Fruit fly (Drosophila melanogaster) whole organism, embryonic: ENCODE measurements around the gene Mul1.

ENCODE experiments used
- Atf3 ChIP-seq: fragments of 200-800 bp; sonication (Bioruptor generic); optimal IDR thresholded peaks from 3 replicates; lab custom pipeline; 2016; ENCODE audit warnings: missing biosample characterization, missing genetic modification characterization
- C15 ChIP-seq: fragments of 200-800 bp; sonication (Bioruptor generic); IDR thresholded peaks from 3 replicates; pipeline ENCODE4 v1.3.6; 2022; ENCODE audit warnings: missing biosample characterization, missing genetic modification characterization
- CG10462 ChIP-seq: fragments of 200-800 bp; sonication (Bioruptor generic); optimal IDR thresholded peaks from 2 replicates; lab custom pipeline; 2016; ENCODE audit warnings: missing biosample characterization, missing genetic modification characterization
- CG10543 ChIP-seq: fragments of 200-800 bp; sonication (Bioruptor generic); optimal IDR thresholded peaks from 3 replicates; lab custom pipeline; 2017; ENCODE audit warnings: missing biosample characterization, mild to moderate bottlenecking, missing genetic modification characterization, moderate library complexity
- CG11695 ChIP-seq: fragments of 200-800 bp; sonication (Bioruptor generic); IDR thresholded peaks from 3 replicates; pipeline ENCODE4 v1.3.6; 2022; ENCODE audit warnings: missing biosample characterization, missing genetic modification characterization
- CG12236 ChIP-seq: fragments of 200-800 bp; sonication (Bioruptor generic); optimal IDR thresholded peaks from 2 replicates; lab custom pipeline; 2016; ENCODE audit warnings: missing biosample characterization, missing genetic modification characterization
- CG17186 ChIP-seq: fragments of 200-800 bp; sonication (Bioruptor generic); optimal IDR thresholded peaks from 3 replicates; lab custom pipeline; 2017; ENCODE audit warnings: missing biosample characterization, missing genetic modification reagents, missing genetic modification characterization
- CG17802 ChIP-seq: fragments of 200-800 bp; sonication (Bioruptor generic); optimal IDR thresholded peaks from 2 replicates; lab custom pipeline; 2018; ENCODE audit warnings: missing biosample characterization, mild to moderate bottlenecking, missing genetic modification characterization, moderate library complexity
- CG2678 ChIP-seq: fragments of 200-800 bp; sonication (Bioruptor generic); optimal IDR thresholded peaks from 3 replicates; lab custom pipeline; 2019; ENCODE audit warnings: missing biosample characterization, mild to moderate bottlenecking, missing genetic modification characterization, moderate library complexity
- CG3163 ChIP-seq: fragments of 200-800 bp; sonication (Bioruptor generic); optimal IDR thresholded peaks from 3 replicates; lab custom pipeline; 2016; ENCODE audit warnings: missing biosample characterization, missing genetic modification characterization
- CG3726 ChIP-seq: fragments of 200-800 bp; sonication (Bioruptor generic); IDR thresholded peaks from 3 replicates; pipeline ENCODE4, ENCODE4 v1.3.6; 2022; ENCODE audit warnings: missing biosample characterization, missing genetic modification characterization
- CG3995 ChIP-seq: fragments of 200-800 bp; sonication (Bioruptor generic); optimal IDR thresholded peaks from 3 replicates; lab custom pipeline; 2016; ENCODE audit warnings: missing biosample characterization, missing genetic modification characterization
- CG4328 ChIP-seq: fragments of 200-800 bp; sonication (Bioruptor generic); optimal IDR thresholded peaks from 3 replicates; lab custom pipeline; 2017; ENCODE audit warnings: missing biosample characterization, missing genetic modification reagents, missing genetic modification characterization
- CG4404 ChIP-seq: fragments of 200-800 bp; sonication (Bioruptor generic); IDR thresholded peaks from 2 replicates; pipeline ENCODE4 v1.3.6; 2022; ENCODE audit warnings: missing biosample characterization, missing genetic modification characterization
- CG7357 ChIP-seq: fragments of 200-800 bp; sonication (Bioruptor generic); IDR thresholded peaks from 3 replicates; pipeline ENCODE4 v1.3.6; 2022; ENCODE audit warnings: missing biosample characterization, missing genetic modification characterization
- CG8281 ChIP-seq: fragments of 200-800 bp; sonication (Bioruptor generic); optimal IDR thresholded peaks from 2 replicates; lab custom pipeline; 2018; ENCODE audit warnings: missing biosample characterization, mild to moderate bottlenecking, missing genetic modification characterization, moderate library complexity
- CG8359 ChIP-seq: fragments of 200-800 bp; sonication (Bioruptor generic); optimal IDR thresholded peaks from 2 replicates; lab custom pipeline; 2017; ENCODE audit warnings: missing biosample characterization, mild to moderate bottlenecking, missing genetic modification characterization, borderline replicate concordance
- CG8388 ChIP-seq: fragments of 200-800 bp; sonication (Bioruptor generic); optimal IDR thresholded peaks from 2 replicates; lab custom pipeline; 2019; ENCODE audit warnings: missing biosample characterization, mild to moderate bottlenecking, missing genetic modification characterization, moderate library complexity
- Dfd ChIP-seq, 2 experiments: fragments of >200 bp; optimal IDR thresholded peaks; 2 replicates each; lab custom pipeline; 2017; ENCODE audit warnings: missing biosample characterization in 2 of 2, missing genetic modification characterization in 2 of 2
- Elba2 ChIP-seq: fragments of 200-800 bp; sonication (Bioruptor generic); optimal IDR thresholded peaks from 3 replicates; lab custom pipeline; 2016; ENCODE audit warnings: missing biosample characterization, missing genetic modification characterization
- Fer2 ChIP-seq: fragments of 200-800 bp; sonication (Bioruptor generic); optimal IDR thresholded peaks from 2 replicates; lab custom pipeline; 2018; ENCODE audit warnings: missing biosample characterization, mild to moderate bottlenecking, missing genetic modification characterization, moderate library complexity
- Gug ChIP-seq: fragments of 200-800 bp; sonication (Bioruptor generic); IDR thresholded peaks from 4 replicates; pipeline ENCODE4 v1.3.6; 2022; ENCODE audit warnings: missing biosample characterization, missing genetic modification characterization
- Hmr ChIP-seq: fragments of 200-800 bp; sonication (Bioruptor generic); optimal IDR thresholded peaks from 3 replicates; lab custom pipeline; 2017; ENCODE audit warnings: mild to moderate bottlenecking, missing biosample characterization, missing genetic modification reagents, missing genetic modification characterization
- Lhr ChIP-seq: fragments of 200-800 bp; sonication (Bioruptor generic); optimal IDR thresholded peaks from 3 replicates; lab custom pipeline; 2017; ENCODE audit warnings: mild to moderate bottlenecking, missing biosample characterization, missing genetic modification reagents, missing genetic modification characterization
- Mad ChIP-seq: fragments of 200-800 bp; sonication (Bioruptor generic); optimal IDR thresholded peaks from 2 replicates; lab custom pipeline; 2016; ENCODE audit warnings: missing biosample characterization, missing genetic modification characterization
- Oli ChIP-seq: fragments of 200-800 bp; sonication (Bioruptor generic); optimal IDR thresholded peaks from 2 replicates; lab custom pipeline; 2018; ENCODE audit warnings: missing biosample characterization, mild to moderate bottlenecking, missing genetic modification characterization, moderate library complexity
- Six4 ChIP-seq: fragments of 200-800 bp; sonication (Bioruptor generic); optimal IDR thresholded peaks from 2 replicates; lab custom pipeline; 2016; ENCODE audit warnings: missing biosample characterization, missing genetic modification characterization
- Sry-β ChIP-seq: fragments of 200-800 bp; sonication (Bioruptor generic); optimal IDR thresholded peaks from 2 replicates; lab custom pipeline; 2018; ENCODE audit warnings: missing biosample characterization, mild to moderate bottlenecking, missing genetic modification characterization, moderate library complexity
- Usf ChIP-seq: fragments of 200-800 bp; sonication (Bioruptor generic); optimal IDR thresholded peaks from 2 replicates; lab custom pipeline; 2017; ENCODE audit warnings: missing genotype, missing biosample characterization, missing genetic modification characterization
- abd-A ChIP-seq: fragments of 200-800 bp; sonication (Bioruptor generic); optimal IDR thresholded peaks from 3 replicates; lab custom pipeline; 2019; ENCODE audit warnings: missing biosample characterization, mild to moderate bottlenecking, missing genetic modification characterization, moderate library complexity
- ase ChIP-seq: fragments of 200-800 bp; sonication (Bioruptor generic); IDR thresholded peaks from 3 replicates; pipeline ENCODE4 v1.3.6; 2022; ENCODE audit warnings: missing biosample characterization, missing genetic modification characterization
- az2 ChIP-seq: fragments of 200-800 bp; sonication (Bioruptor generic); optimal IDR thresholded peaks from 3 replicates; lab custom pipeline; 2016; ENCODE audit warnings: missing biosample characterization, missing genetic modification characterization
- caup ChIP-seq: fragments of 200-800 bp; sonication (Bioruptor generic); optimal IDR thresholded peaks from 3 replicates; lab custom pipeline; 2017; ENCODE audit warnings: missing biosample characterization, mild to moderate bottlenecking, missing genetic modification characterization, moderate library complexity; ENCODE audit not compliant: severe bottlenecking
- ci ChIP-seq: fragments of 200-800 bp; sonication (Bioruptor generic); IDR thresholded peaks from 3 replicates; pipeline ENCODE4 v1.3.6; 2022; ENCODE audit warnings: missing biosample characterization, missing genetic modification characterization
- cwo ChIP-seq: fragments of 200-800 bp; sonication (Bioruptor generic); optimal IDR thresholded peaks from 3 replicates; lab custom pipeline; 2017; ENCODE audit warnings: missing biosample characterization, missing genetic modification characterization, mild to moderate bottlenecking, moderate library complexity, missing genetic modification reagents
- dm ChIP-seq: fragments of 200-800 bp; sonication (Bioruptor generic); optimal IDR thresholded peaks from 3 replicates; lab custom pipeline; 2016; ENCODE audit warnings: missing biosample characterization, missing genetic modification characterization
- eve ChIP-seq, 2 experiments: fragments of >200 bp; optimal IDR thresholded peaks; 2 replicates each; lab custom pipeline; 2017; ENCODE audit warnings: missing biosample characterization in 2 of 2, missing genetic modification characterization in 2 of 2
- fu2 ChIP-seq: fragments of 200-800 bp; sonication (Bioruptor generic); optimal IDR thresholded peaks from 2 replicates; lab custom pipeline; 2016; ENCODE audit warnings: missing biosample characterization, missing genetic modification characterization
- grn ChIP-seq: fragments of 200-800 bp; sonication (Bioruptor generic); optimal IDR thresholded peaks from 3 replicates; lab custom pipeline; 2017; ENCODE audit warnings: missing biosample characterization, missing genetic modification characterization
- ind ChIP-seq: fragments of 200-800 bp; sonication (Bioruptor generic); optimal IDR thresholded peaks from 3 replicates; lab custom pipeline; 2016; ENCODE audit warnings: missing biosample characterization, missing genetic modification characterization
- lilli ChIP-seq: fragments of 200-800 bp; sonication (Bioruptor generic); optimal IDR thresholded peaks from 3 replicates; lab custom pipeline; 2016; ENCODE audit warnings: missing biosample characterization, missing genetic modification characterization
- nom ChIP-seq: fragments of 200-800 bp; sonication (Bioruptor generic); optimal IDR thresholded peaks from 2 replicates; lab custom pipeline; 2017; ENCODE audit warnings: missing biosample characterization, missing genetic modification characterization, mild to moderate bottlenecking, moderate library complexity, missing genetic modification reagents
- org-1 ChIP-seq: fragments of 200-800 bp; sonication (Bioruptor generic); optimal IDR thresholded peaks from 2 replicates; lab custom pipeline; 2017; ENCODE audit warnings: missing biosample characterization, missing genetic modification characterization
- pum ChIP-seq: fragments of 200-800 bp; sonication (Bioruptor generic); optimal IDR thresholded peaks from 2 replicates; lab custom pipeline; 2016; ENCODE audit warnings: missing biosample characterization, missing genetic modification characterization
- salm ChIP-seq: fragments of 200-800 bp; sonication (Bioruptor generic); optimal IDR thresholded peaks from 2 replicates; lab custom pipeline; 2018; ENCODE audit warnings: missing biosample characterization, mild to moderate bottlenecking, missing genetic modification characterization
- schlank ChIP-seq: fragments of 200-800 bp; sonication (Bioruptor generic); optimal IDR thresholded peaks from 2 replicates; lab custom pipeline; 2018; ENCODE audit warnings: missing biosample characterization, mild to moderate bottlenecking, missing genetic modification characterization
- scrt ChIP-seq: fragments of 200-800 bp; sonication (Bioruptor generic); optimal IDR thresholded peaks from 2 replicates; lab custom pipeline; 2018; ENCODE audit warnings: missing biosample characterization, mild to moderate bottlenecking, missing genetic modification characterization, moderate library complexity
- sens ChIP-seq: fragments of 200-800 bp; sonication (Bioruptor generic); peaks from one replicate; lab custom pipeline; 2016; ENCODE audit warnings: missing biosample characterization, missing genetic modification characterization
- trh ChIP-seq: fragments of 200-800 bp; sonication (Bioruptor generic); optimal IDR thresholded peaks from 2 replicates; lab custom pipeline; 2016; ENCODE audit warnings: missing biosample characterization, missing genetic modification characterization
- usp ChIP-seq: fragments of >200 bp; optimal IDR thresholded peaks from 2 replicates; lab custom pipeline; 2017; ENCODE audit warnings: missing biosample characterization, missing genetic modification characterization

The Mul1 gene

dm6 chr3L:4040247-4040925, 19.1 kb downstream of the Mul1 start, which contains the start of the genes CG11593 and Rcd5 (continued):
- TF ChIP-seq Elba2 = peak; percentile 41
- peak in 1 of 2 experiments; percentile 27 for TF ChIP-seq Dfd (GFP tag; optimal IDR thresholded peaks at IDR 0.05; lab: Kevin White, UChicago)
- peak; percentile 72 for TF ChIP-seq ind (GFP tag; lab: Kevin White, UChicago)
- TF ChIP-seq CG7357 (GFP tag; lab: Robert Waterston, UW) = peak; percentile 77
- TF ChIP-seq Gug = peak; percentile 85
- TF ChIP-seq ase = peak; percentile 66
- no peak for TF ChIP-seq fu2 (GFP tag; lab: Kevin White, UChicago)
- peak; percentile 73 for TF ChIP-seq sens (GFP tag; lab: Kevin White, UChicago)
- no peak; the same call in 2 of the 3 replicates for TF ChIP-seq CG11695 (GFP tag; lab: Robert Waterston, UW)
- TF ChIP-seq abd-A = no peak
- no peak for TF ChIP-seq schlank (tag; lab: Kevin White, UChicago)
- TF ChIP-seq CG3163 (GFP tag; lab: Kevin White, UChicago) = no peak
- TF ChIP-seq CG3995 (GFP tag; lab: Kevin White, UChicago) = peak; percentile 64
- peak; percentile 81 for TF ChIP-seq Lhr (GFP tag; lab: Kevin White, UChicago)
- TF ChIP-seq C15 (GFP tag; lab: Robert Waterston, UW) = no peak; the same call in 2 of the 3 replicates
- no peak for TF ChIP-seq nom (GFP tag; lab: Kevin White, UChicago)
- peak; percentile 69 for TF ChIP-seq CG17186 (GFP tag; lab: Kevin White, UChicago)
- TF ChIP-seq CG4404 (GFP tag; lab: Robert Waterston, UW) = peak; percentile 80
- TF ChIP-seq az2 (GFP tag; lab: Kevin White, UChicago) = peak; percentile 57
- peak; percentile 36 for TF ChIP-seq Sry-β
- peak; percentile 29 for TF ChIP-seq trh
- no peak for TF ChIP-seq CG8359 (GFP tag; lab: Kevin White, UChicago)
- peak; percentile 64 for TF ChIP-seq caup (GFP tag; lab: Kevin White, UChicago)
- peak; percentile 38 for TF ChIP-seq dm
- TF ChIP-seq ci (GFP tag; lab: Robert Waterston, UW) = peak; percentile 79; the same call in 2 of the 3 replicates
- peak; percentile 80 for TF ChIP-seq Hmr (GFP tag; lab: Kevin White, UChicago)
- no peak for TF ChIP-seq CG10543 (GFP tag; lab: Kevin White, UChicago)
- peak; percentile 35 for TF ChIP-seq pum
- TF ChIP-seq usp (GFP tag; lab: Kevin White, UChicago) = no peak
- TF ChIP-seq Atf3 (GFP tag; lab: Kevin White, UChicago) = no peak
- no peak for TF ChIP-seq salm (tag; lab: Kevin White, UChicago)
- peak; percentile 42 for TF ChIP-seq CG4328 (GFP tag; lab: Kevin White, UChicago)
- peak; percentile 59 for TF ChIP-seq Oli (tag; lab: Kevin White, UChicago)
- peak; percentile 24 for TF ChIP-seq Fer2 (tag; lab: Kevin White, UChicago)
- no peak for TF ChIP-seq Six4 (GFP tag; lab: Kevin White, UChicago)
- TF ChIP-seq CG12236 (GFP tag; lab: Kevin White, UChicago) = no peak
- no peak for TF ChIP-seq CG2678
- TF ChIP-seq CG10462 (GFP tag; lab: Kevin White, UChicago) = no peak
- TF ChIP-seq lilli = no peak
- peak; percentile 37 for TF ChIP-seq CG17802 (tag; lab: Kevin White, UChicago)
- no peak for TF ChIP-seq scrt (GFP tag; lab: Kevin White, UChicago)
- TF ChIP-seq grn (GFP tag; lab: Kevin White, UChicago) = no peak
- no peak for TF ChIP-seq eve (GFP tag; optimal IDR thresholded peaks at IDR 0.05; lab: Kevin White, UChicago)
- TF ChIP-seq CG8388 (GFP tag; lab: Kevin White, UChicago) = peak; percentile 55
- no peak for TF ChIP-seq cwo (GFP tag; lab: Kevin White, UChicago)
- TF ChIP-seq Mad = peak; percentile 53
- TF ChIP-seq CG8281 (tag; lab: Kevin White, UChicago) = no peak
- TF ChIP-seq org-1 = peak; percentile 25
- TF ChIP-seq CG3726 (GFP tag; lab: Robert Waterston, UW) = peak; percentile 55; the same call in 1 of the 3 replicates
- TF ChIP-seq Usf (GFP tag; lab: Kevin White, UChicago) = peak; percentile 50
